Fruit fly (Drosophila melanogaster) whole organism, pupa: ENCODE data around the gene mah.

ENCODE experiments used
- CG10348 ChIP-seq: fragments of 200-800 bp; sonication (Bioruptor generic); IDR thresholded peaks from 2 replicates; pipeline ENCODE4 v1.3.6; 2022; ENCODE audit warnings: missing biosample characterization, missing genetic modification characterization
- CG12605 ChIP-seq: fragments of 200-800 bp; sonication (Bioruptor generic); IDR thresholded peaks from 2 replicates; pipeline ENCODE4 v1.3.6; 2022; ENCODE audit warnings: missing biosample characterization, missing genetic modification characterization
- CG13204 ChIP-seq: fragments of 200-800 bp; sonication (Bioruptor generic); optimal IDR thresholded peaks from 2 replicates; lab custom pipeline; 2018; ENCODE audit warnings: missing biosample characterization, mild to moderate bottlenecking, missing genetic modification characterization, moderate library complexity
- CG14655 ChIP-seq: fragments of 200-800 bp; sonication (Bioruptor generic); optimal IDR thresholded peaks from 3 replicates; lab custom pipeline; 2017; ENCODE audit warnings: mild to moderate bottlenecking, missing biosample characterization, missing genetic modification reagents, missing genetic modification characterization
- CG15710 ChIP-seq: fragments of 200-800 bp; sonication (Bioruptor generic); optimal IDR thresholded peaks from 2 replicates; lab custom pipeline; 2018; ENCODE audit warnings: missing biosample characterization, mild to moderate bottlenecking, missing genetic modification characterization, moderate library complexity
- CG17806 ChIP-seq: fragments of 200-800 bp; sonication (Bioruptor generic); optimal IDR thresholded peaks from 2 replicates; lab custom pipeline; 2018; ENCODE audit warnings: missing biosample characterization, mild to moderate bottlenecking, missing genetic modification characterization, moderate library complexity
- CG32121 ChIP-seq: fragments of 200-800 bp; sonication (Bioruptor generic); IDR thresholded peaks from 2 replicates; pipeline ENCODE4 v1.3.6; 2022; ENCODE audit warnings: missing biosample characterization, missing genetic modification characterization
- CG34367 ChIP-seq: fragments of 200-800 bp; sonication (Bioruptor generic); optimal IDR thresholded peaks from 2 replicates; lab custom pipeline; 2018; ENCODE audit warnings: missing biosample characterization, mild to moderate bottlenecking, missing genetic modification characterization
- CG4496 ChIP-seq: fragments of 200-800 bp; sonication (Bioruptor generic); IDR thresholded peaks from 3 replicates; pipeline ENCODE4 v1.3.6; 2022; ENCODE audit warnings: missing biosample characterization, missing genetic modification characterization
- CG8159 ChIP-seq: fragments of 200-800 bp; sonication (Bioruptor generic); optimal IDR thresholded peaks from 3 replicates; lab custom pipeline; 2018; ENCODE audit warnings: missing biosample characterization, mild to moderate bottlenecking, missing genetic modification characterization, moderate library complexity
- CG8301 ChIP-seq: fragments of 200-800 bp; sonication (Bioruptor generic); optimal IDR thresholded peaks from 2 replicates; lab custom pipeline; 2018; ENCODE audit warnings: missing biosample characterization, mild to moderate bottlenecking, missing genetic modification characterization
- CG9948 ChIP-seq: fragments of 200-800 bp; sonication (Bioruptor generic); optimal IDR thresholded peaks from 2 replicates; lab custom pipeline; 2018; ENCODE audit warnings: missing biosample characterization, mild to moderate bottlenecking, missing genetic modification characterization, moderate library complexity
- D1 ChIP-seq: fragments of 200-800 bp; sonication (Bioruptor generic); optimal IDR thresholded peaks from 2 replicates; lab custom pipeline; 2018; ENCODE audit warnings: missing biosample characterization, mild to moderate bottlenecking, missing genetic modification characterization, moderate library complexity
- EcR ChIP-seq: fragments of 200-800 bp; sonication (Bioruptor generic); optimal IDR thresholded peaks from 3 replicates; lab custom pipeline; 2019; ENCODE audit warnings: missing biosample characterization, missing genetic modification characterization, mild to moderate bottlenecking, moderate library complexity, missing genetic modification reagents
- Ets98B ChIP-seq: fragments of 200-800 bp; sonication (Bioruptor generic); IDR thresholded peaks from 2 replicates; pipeline ENCODE4 v1.3.6; 2022; ENCODE audit warnings: missing biosample characterization, missing genetic modification characterization
- Pif1A ChIP-seq: fragments of 200-800 bp; sonication (Bioruptor generic); optimal IDR thresholded peaks from 3 replicates; lab custom pipeline; 2016; ENCODE audit warnings: missing biosample characterization, missing genetic modification characterization
- Pif1B ChIP-seq: fragments of 200-800 bp; sonication (Bioruptor generic); optimal IDR thresholded peaks from 3 replicates; lab custom pipeline; 2016; ENCODE audit warnings: missing biosample characterization, missing genetic modification characterization
- Snoo ChIP-seq: fragments of 200-800 bp; sonication (Bioruptor generic); optimal IDR thresholded peaks from 3 replicates; lab custom pipeline; 2017; ENCODE audit warnings: missing biosample characterization, mild to moderate bottlenecking, missing genetic modification characterization, inconsistent platforms
- fd96Ca ChIP-seq: fragments of 200-800 bp; sonication (Bioruptor generic); IDR thresholded peaks from 3 replicates; pipeline ENCODE4 v1.3.6; 2022; ENCODE audit warnings: missing biosample characterization, missing genetic modification characterization
- gl ChIP-seq: fragments of 200-800 bp; sonication (Bioruptor generic); optimal IDR thresholded peaks from 2 replicates; lab custom pipeline; 2018; ENCODE audit warnings: missing biosample characterization, mild to moderate bottlenecking, missing genetic modification characterization
- rn ChIP-seq: fragments of 200-800 bp; sonication (Bioruptor generic); IDR thresholded peaks from 2 replicates; pipeline ENCODE4 v1.3.6; 2022; ENCODE audit warnings: missing biosample characterization, missing genetic modification characterization

The mah gene

dm6 chr3R:24910097-24910496 is 37.3 kb upstream of the mah start:
- no peak for TF ChIP-seq CG14655 (GFP tag; lab: Kevin White, UChicago)
- TF ChIP-seq rn (GFP tag; lab: Robert Waterston, UW) = peak; percentile 65
- TF ChIP-seq CG8159 = peak; percentile 39
- TF ChIP-seq CG4496 (GFP tag; lab: Robert Waterston, UW) = peak; percentile 86
- no peak for TF ChIP-seq gl (tag; lab: Kevin White, UChicago)
- no peak for TF ChIP-seq CG9948 (tag; lab: Kevin White, UChicago)
- peak; percentile 86 for TF ChIP-seq Ets98B
- TF ChIP-seq CG15710 (tag; lab: Kevin White, UChicago) = peak; percentile 23
- TF ChIP-seq fd96Ca (GFP tag; lab: Robert Waterston, UW) = peak; percentile 77; the same call in 2 of the 3 replicates
- peak; percentile 66 for TF ChIP-seq CG8301 (tag; lab: Kevin White, UChicago)
- no peak for TF ChIP-seq Pif1A (GFP tag; lab: Kevin White, UChicago)
- no peak for TF ChIP-seq EcR (GFP tag; lab: Kevin White, UChicago)
- peak; percentile 54; the same call in 1 of the 2 replicates for TF ChIP-seq CG12605 (GFP tag; lab: Robert Waterston, UW)
- no peak for TF ChIP-seq D1 (tag; lab: Kevin White, UChicago)
- TF ChIP-seq Snoo (tag; lab: Kevin White, UChicago) = no peak
- peak; percentile 87 for TF ChIP-seq CG32121 (GFP tag; lab: Robert Waterston, UW)
- TF ChIP-seq CG13204 (GFP tag; lab: Kevin White, UChicago) = no peak
- peak; percentile 50 for TF ChIP-seq Pif1B (GFP tag; lab: Kevin White, UChicago)
- no peak for TF ChIP-seq CG10348 (GFP tag; lab: Robert Waterston, UW)
- peak; percentile 2 for TF ChIP-seq CG34367 (tag; lab: Kevin White, UChicago)
- peak; percentile 41 for TF ChIP-seq CG17806 (tag; lab: Kevin White, UChicago)

DNA sequence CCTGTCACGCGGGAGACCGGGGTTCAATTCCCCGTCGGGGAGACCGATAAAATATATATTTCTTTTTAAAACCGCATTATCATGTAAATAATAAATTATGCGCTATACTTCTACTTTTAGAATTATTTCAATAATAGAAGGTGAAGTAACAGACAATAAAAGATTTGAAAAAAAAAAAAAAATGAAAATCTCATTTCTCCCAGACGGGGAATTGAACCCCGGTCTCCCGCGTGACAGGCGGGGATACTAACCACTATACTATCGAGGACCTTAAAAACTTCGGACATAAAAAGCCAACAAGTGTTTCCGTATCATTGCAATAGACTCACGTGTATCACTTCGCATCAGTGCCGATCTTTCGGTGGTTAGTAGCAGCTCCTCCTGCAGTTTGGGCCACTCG is 32.6 kb upstream of the mah start:
- TF ChIP-seq CG12605 (GFP tag; lab: Robert Waterston, UW) = no peak
- TF ChIP-seq rn (GFP tag; lab: Robert Waterston, UW) = no peak
- no peak for TF ChIP-seq CG4496 (GFP tag; lab: Robert Waterston, UW)
- no peak for TF ChIP-seq gl (tag; lab: Kevin White, UChicago)
- TF ChIP-seq CG9948 (tag; lab: Kevin White, UChicago) = no peak
- TF ChIP-seq Ets98B = no peak
- no peak for TF ChIP-seq EcR (GFP tag; lab: Kevin White, UChicago)
- TF ChIP-seq CG13204 (GFP tag; lab: Kevin White, UChicago) = no peak
- no peak for TF ChIP-seq CG32121 (GFP tag; lab: Robert Waterston, UW)

DNA sequence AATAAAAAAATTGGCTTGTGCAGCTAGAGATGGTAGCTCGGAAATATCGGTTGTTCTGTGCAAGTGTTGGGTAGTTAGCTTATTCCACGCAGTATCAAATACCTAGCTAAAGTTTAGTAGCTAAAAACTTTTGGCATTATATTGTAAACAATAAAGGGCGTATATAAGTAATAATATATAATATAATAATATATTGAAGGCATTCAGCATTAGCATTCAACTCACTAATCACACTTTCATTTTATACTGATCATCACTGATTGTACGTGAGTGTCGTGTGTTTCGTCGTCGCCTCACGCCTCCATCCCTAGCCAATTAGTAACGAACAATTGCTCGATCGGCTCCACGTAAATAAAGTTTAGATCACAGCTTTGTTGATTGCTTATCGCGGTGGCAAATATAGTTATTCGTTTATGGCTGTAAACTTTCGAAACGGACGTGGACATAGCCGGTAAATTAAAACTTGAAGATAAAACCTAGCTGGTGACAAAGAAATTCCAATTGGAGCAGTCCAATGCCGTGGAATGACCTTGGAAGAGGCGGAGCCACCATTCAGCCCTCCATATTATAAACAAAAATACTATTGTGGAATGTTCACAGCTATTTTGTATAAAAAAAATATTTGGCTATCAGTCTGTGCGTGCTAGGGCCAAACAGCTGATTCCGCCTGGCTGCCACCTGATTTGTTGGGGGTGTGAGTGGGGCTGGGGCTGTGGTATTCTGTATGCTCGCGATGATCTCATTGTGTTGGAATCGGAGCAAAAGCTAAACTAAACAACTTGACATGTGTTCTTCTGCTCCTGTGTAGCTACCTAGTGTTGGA is 29.4 kb upstream of the mah start, which contains the start of the genes PIG-S, sud1 and CG11168:
Gene PIG-S, minus strand, starts transcription at position 51 of the 823 bp plus-strand sequence.
Gene sud1, minus strand, starts transcription at position 51 of the 823 bp plus-strand sequence.
Gene CG11168, plus strand, starts transcription at position 293 of the 823 bp plus-strand sequence.
- TF ChIP-seq CG15710 (tag; lab: Kevin White, UChicago) (peak; percentile 51), rn (GFP tag; lab: Robert Waterston, UW) (no peak), CG8301 (tag; lab: Kevin White, UChicago) (no peak), CG17806 (tag; lab: Kevin White, UChicago) (peak; percentile 29), gl (tag; lab: Kevin White, UChicago) (no peak), CG12605 (GFP tag; lab: Robert Waterston, UW) (no peak), Ets98B (peak; percentile 41), EcR (GFP tag; lab: Kevin White, UChicago) (no peak), CG13204 (GFP tag; lab: Kevin White, UChicago) (no peak), CG8159 (no peak), CG9948 (tag; lab: Kevin White, UChicago) (peak; percentile 57), CG34367 (tag; lab: Kevin White, UChicago) (no peak), Snoo (tag; lab: Kevin White, UChicago) (peak; percentile 58), CG14655 (GFP tag; lab: Kevin White, UChicago) (no peak), CG4496 (GFP tag; lab: Robert Waterston, UW) (peak; percentile 75; the same call in 2 of the 3 replicates), D1 (tag; lab: Kevin White, UChicago) (no peak), CG10348 (GFP tag; lab: Robert Waterston, UW) (no peak), Pif1A (GFP tag; lab: Kevin White, UChicago) (no peak), Pif1B (GFP tag; lab: Kevin White, UChicago) (no peak), fd96Ca (GFP tag; lab: Robert Waterston, UW) (peak; percentile 30; the same call in 1 of the 3 replicates), CG32121 (GFP tag; lab: Robert Waterston, UW) (peak; percentile 62; the same call in 1 of the 2 replicates)

dm6 chr3R:24922270-24922669 is 25.2 kb upstream of the mah start, which contains the start of gene Mink:
Mink (plus strand) TSS chr3R:24922473.
- no peak for TF ChIP-seq CG32121 (GFP tag; lab: Robert Waterston, UW)
- no peak for TF ChIP-seq Ets98B
- TF ChIP-seq CG4496 (GFP tag; lab: Robert Waterston, UW) = no peak
- no peak for TF ChIP-seq CG14655 (GFP tag; lab: Kevin White, UChicago)
- TF ChIP-seq CG15710 (tag; lab: Kevin White, UChicago) = no peak
- no peak for TF ChIP-seq CG34367 (tag; lab: Kevin White, UChicago)
- no peak for TF ChIP-seq D1 (tag; lab: Kevin White, UChicago)
- TF ChIP-seq fd96Ca (GFP tag; lab: Robert Waterston, UW) = no peak
- TF ChIP-seq Pif1A (GFP tag; lab: Kevin White, UChicago) = no peak
- no peak for TF ChIP-seq CG17806 (tag; lab: Kevin White, UChicago)
- no peak for TF ChIP-seq EcR (GFP tag; lab: Kevin White, UChicago)
- no peak for TF ChIP-seq gl (tag; lab: Kevin White, UChicago)
- TF ChIP-seq CG8301 (tag; lab: Kevin White, UChicago) = no peak
- TF ChIP-seq CG13204 (GFP tag; lab: Kevin White, UChicago) = no peak
- TF ChIP-seq CG10348 (GFP tag; lab: Robert Waterston, UW) = no peak
- TF ChIP-seq CG12605 (GFP tag; lab: Robert Waterston, UW) = no peak
- TF ChIP-seq Pif1B (GFP tag; lab: Kevin White, UChicago) = no peak
- no peak for TF ChIP-seq CG9948 (tag; lab: Kevin White, UChicago)
- no peak for TF ChIP-seq CG8159
- no peak for TF ChIP-seq rn (GFP tag; lab: Robert Waterston, UW)
